Fruit fly (Drosophila melanogaster): ENCODE data around the gene klar.

dm6 chr3L:485393-485792, 55.0 kb downstream of the klar start:
- TF ChIP-seq EcR (GFP tag; optimal IDR thresholded peaks at IDR 0.05) = no peak
- no peak for TF ChIP-seq CG8159 (tag; optimal IDR thresholded peaks at IDR 0.05)
- 0 out of 3 replicates have a peak, but pooled peaks have one; percentile 5 for TF ChIP-seq CG4496 (GFP tag; IDR thresholded peaks at IDR 0.05)
- TF ChIP-seq CG34367 (tag; optimal IDR thresholded peaks at IDR 0.05) = peak; percentile 5
- no peak for TF ChIP-seq Pif1A (GFP tag; optimal IDR thresholded peaks at IDR 0.05)
- peak; percentile 72 for TF ChIP-seq CG14655 (GFP tag; optimal IDR thresholded peaks at IDR 0.05)
- no peak for TF ChIP-seq D1 (tag; optimal IDR thresholded peaks at IDR 0.05)
- no peak for TF ChIP-seq CG10348 (GFP tag; IDR thresholded peaks at IDR 0.05)
- peak; percentile 35; the same call in 1 of the 3 replicates for TF ChIP-seq fd96Ca (GFP tag; IDR thresholded peaks at IDR 0.05)
- TF ChIP-seq Snoo (tag; optimal IDR thresholded peaks at IDR 0.05) = no peak
- TF ChIP-seq rn (GFP tag; IDR thresholded peaks at IDR 0.05) = no peak
- TF ChIP-seq CG15710 (tag; optimal IDR thresholded peaks at IDR 0.05) = no peak
- peak; percentile 25 for TF ChIP-seq CG9948 (tag; optimal IDR thresholded peaks at IDR 0.05)

Data from whole organism, pupa.